Fruit fly (Drosophila melanogaster): Measurements from ENCODE around the gene vn.

dm6 chr3L:5838880-5839279, 6.6 kb downstream of the vn start:
- TF ChIP-seq insv (GFP tag; optimal IDR thresholded peaks at IDR 0.05), result no peak
- no peak for TF ChIP-seq CG43689 (GFP tag; IDR thresholded peaks at IDR 0.05)
- no peak for TF ChIP-seq CG17912 (GFP tag; optimal IDR thresholded peaks at IDR 0.05)
- no peak for TF ChIP-seq Oaz (GFP tag; IDR thresholded peaks at IDR 0.05)
- TF ChIP-seq CG12236 (GFP tag; optimal IDR thresholded peaks at IDR 0.05), result no peak
- TF ChIP-seq CG9437 (GFP tag; optimal IDR thresholded peaks at IDR 0.05), result no peak
- no peak for TF ChIP-seq CG17359 (tag; optimal IDR thresholded peaks at IDR 0.05)
- TF ChIP-seq ttk (GFP tag; IDR thresholded peaks at IDR 0.05), result no peak

Measured in whole organism, embryonic.